1 fruit fly cellular context compared by ENCODE assay signal in genomic region chr3L:1414032-1414431, dm6.
TF ChIP-seq lines count a peak whose summit lies in the region.

No protein-coding gene starts in this region.

TF ChIP-seq in whole organism, embryonic, 481 proteins besides CTCF, POLR2A, EP300 and RAD21 (continued from another document and continues in another):
- TF ChIP-seq Dek (tag; optimal IDR thresholded peaks at IDR 0.05; lab: Kevin White, UChicago) (no peak), insv (GFP tag; optimal IDR thresholded peaks at IDR 0.05; lab: Kevin White, UChicago) (no peak), lmd (GFP tag; IDR thresholded peaks at IDR 0.05; lab: Robert Waterston, UW) (peak; percentile 49), ap (GFP tag; IDR thresholded peaks at IDR 0.05; lab: Robert Waterston, UW) (no peak), ERR (GFP tag; optimal IDR thresholded peaks at IDR 0.05; lab: Kevin White, UChicago) (no peak), gsb-n (tag; optimal IDR thresholded peaks at IDR 0.05; lab: Kevin White, UChicago) (peak; percentile 70), sr (GFP tag; IDR thresholded peaks at IDR 0.05; lab: Robert Waterston, UW) (0 out of 3 replicates have a peak, but pooled peaks have one; percentile 20), jigr1 (GFP tag; IDR thresholded peaks at IDR 0.05; lab: Robert Waterston, UW) (no peak), esg (GFP tag; conservative IDR thresholded peaks at IDR 0.05; lab: Robert Waterston, UW) (no peak), dimm (GFP tag; IDR thresholded peaks at IDR 0.05; lab: Robert Waterston, UW) (no peak), NK7.1 (GFP tag; optimal IDR thresholded peaks at IDR 0.05; lab: Kevin White, UChicago) (no peak), Fer1 (GFP tag; optimal IDR thresholded peaks at IDR 0.05; lab: Kevin White, UChicago) (no peak), kay (GFP tag; optimal IDR thresholded peaks at IDR 0.05; lab: Kevin White, UChicago) (no peak), Ada2b (GFP tag; IDR thresholded peaks at IDR 0.05; lab: Robert Waterston, UW) (no peak), CG1792 (GFP tag; optimal IDR thresholded peaks at IDR 0.05; lab: Kevin White, UChicago) (no peak), CG43689 (GFP tag; IDR thresholded peaks at IDR 0.05; lab: Robert Waterston, UW) (no peak), CG3847 (GFP tag; IDR thresholded peaks at IDR 0.05; lab: Robert Waterston, UW) (no peak), Scr (GFP tag; IDR thresholded peaks at IDR 0.05; lab: Robert Waterston, UW; ENCODE audit: partially characterized antibody) (no peak), ham (GFP tag; IDR thresholded peaks at IDR 0.05; lab: Robert Waterston, UW) (no peak), pho (GFP tag; optimal IDR thresholded peaks at IDR 0.05; lab: Kevin White, UChicago) (no peak), CG34376 (GFP tag; optimal IDR thresholded peaks at IDR 0.05; lab: Kevin White, UChicago) (no peak), ind (GFP tag; optimal IDR thresholded peaks at IDR 0.05; lab: Kevin White, UChicago) (no peak), CG12104 (GFP tag; optimal IDR thresholded peaks at IDR 0.05; lab: Kevin White, UChicago) (no peak), Sry-β (GFP tag; optimal IDR thresholded peaks at IDR 0.05; lab: Kevin White, UChicago) (peak; percentile 78), Hr3 (GFP tag; optimal IDR thresholded peaks at IDR 0.05; lab: Kevin White, UChicago) (no peak), dmrt99B (tag; optimal IDR thresholded peaks at IDR 0.05; lab: Kevin White, UChicago) (peak; percentile 27), CG18011 (GFP tag; optimal IDR thresholded peaks at IDR 0.05; lab: Kevin White, UChicago) (no peak), jing (GFP tag; optimal IDR thresholded peaks at IDR 0.05; lab: Kevin White, UChicago) (no peak), jumu (GFP tag; optimal IDR thresholded peaks at IDR 0.05; lab: Kevin White, UChicago) (peak; percentile 48), NC2β (GFP tag; optimal IDR thresholded peaks at IDR 0.05; lab: Kevin White, UChicago) (peak; percentile 64), CG12659 (GFP tag; optimal IDR thresholded peaks at IDR 0.05; lab: Kevin White, UChicago) (no peak), CG9876 (GFP tag; optimal IDR thresholded peaks at IDR 0.05; lab: Kevin White, UChicago) (no peak), gsb (GFP tag; IDR thresholded peaks at IDR 0.05; lab: Robert Waterston, UW) (0 out of 2 replicates have a peak, but pooled peaks have one; percentile 18), bab2 (GFP tag; optimal IDR thresholded peaks at IDR 0.05; lab: Kevin White, UChicago) (no peak), CG5953 (GFP tag; IDR thresholded peaks at IDR 0.05; lab: Robert Waterston, UW) (no peak), CG3163 (GFP tag; optimal IDR thresholded peaks at IDR 0.05; lab: Kevin White, UChicago) (peak; percentile 23), CG1832 (GFP tag; optimal IDR thresholded peaks at IDR 0.05; lab: Kevin White, UChicago) (no peak), Lpt (GFP tag; optimal IDR thresholded peaks at IDR 0.05; lab: Kevin White, UChicago) (no peak), CG12942 (GFP tag; optimal IDR thresholded peaks at IDR 0.05; lab: Kevin White, UChicago) (no peak), Drgx (GFP tag; IDR thresholded peaks at IDR 0.05; lab: Robert Waterston, UW) (no peak), sisA (GFP tag; IDR thresholded peaks at IDR 0.05; lab: Robert Waterston, UW) (peak; percentile 26; the same call in 1 of the 2 replicates), CG12071 (GFP tag; optimal IDR thresholded peaks at IDR 0.05; lab: Kevin White, UChicago) (no peak), CG7963 (GFP tag; IDR thresholded peaks at IDR 0.05; lab: Robert Waterston, UW; ENCODE audit: partially characterized antibody) (no peak), pan (optimal IDR thresholded peaks at IDR 0.05; lab: Kevin White, UChicago) (no peak), pan (GFP tag; optimal IDR thresholded peaks at IDR 0.05 in 1 of 2, IDR thresholded peaks at IDR 0.05 in 1 of 2) (peak in 1 of 2 experiments; percentile 27), CG4282 (GFP tag; optimal IDR thresholded peaks at IDR 0.05; lab: Kevin White, UChicago) (no peak), kni (GFP tag; optimal IDR thresholded peaks at IDR 0.05; lab: Kevin White, UChicago) (no peak), B-H2 (GFP tag; optimal IDR thresholded peaks at IDR 0.05; lab: Kevin White, UChicago) (no peak), CG4424 (GFP tag; optimal IDR thresholded peaks at IDR 0.05; lab: Kevin White, UChicago) (peak; percentile 50), eyg (GFP tag; optimal IDR thresholded peaks at IDR 0.05; lab: Kevin White, UChicago) (no peak), CG17186 (GFP tag; optimal IDR thresholded peaks at IDR 0.05; lab: Kevin White, UChicago) (no peak), CG15269 (tag; optimal IDR thresholded peaks at IDR 0.05; lab: Kevin White, UChicago) (peak; percentile 8), CG14860 (GFP tag; IDR thresholded peaks at IDR 0.05; lab: Robert Waterston, UW; ENCODE audit: partially characterized antibody) (no peak), CG10267 (tag; optimal IDR thresholded peaks at IDR 0.05; lab: Kevin White, UChicago) (peak; percentile 37), dm (GFP tag; optimal IDR thresholded peaks at IDR 0.05; lab: Kevin White, UChicago) (no peak), gt (GFP tag; IDR thresholded peaks at IDR 0.05; lab: Robert Waterston, UW) (no peak), Antp (GFP tag; optimal IDR thresholded peaks at IDR 0.05; lab: Kevin White, UChicago) (peak; percentile 53), oc (tag; optimal IDR thresholded peaks at IDR 0.05; lab: Kevin White, UChicago) (peak; percentile 52), fd64A (GFP tag; optimal IDR thresholded peaks at IDR 0.05; lab: Kevin White, UChicago) (no peak), zen (tag; optimal IDR thresholded peaks at IDR 0.05; lab: Kevin White, UChicago) (no peak), CG1603 (tag; optimal IDR thresholded peaks at IDR 0.05; lab: Kevin White, UChicago) (peak; percentile 86), MTF-1 (GFP tag; optimal IDR thresholded peaks at IDR 0.05; lab: Kevin White, UChicago; ENCODE audit: borderline replicate concordance) (no peak), zfh1 (GFP tag; IDR thresholded peaks at IDR 0.05; lab: Robert Waterston, UW) (peak; percentile 95), Pdp1 (GFP tag; optimal IDR thresholded peaks at IDR 0.05; lab: Kevin White, UChicago) (peak; percentile 27 to 57), bsh (GFP tag; optimal IDR thresholded peaks at IDR 0.05; lab: Kevin White, UChicago) (peak in 1 of 2 experiments; percentile 59), CG14441 (GFP tag; IDR thresholded peaks at IDR 0.05; lab: Robert Waterston, UW) (peak; percentile 53; the same call in 1 of the 2 replicates), Usf (GFP tag; optimal IDR thresholded peaks at IDR 0.05; lab: Kevin White, UChicago) (peak; percentile 53), unpg (GFP tag; optimal IDR thresholded peaks at IDR 0.05; lab: Kevin White, UChicago) (peak; percentile 58), chinmo (GFP tag; IDR thresholded peaks at IDR 0.05; lab: Robert Waterston, UW; ENCODE audit: partially characterized antibody) (no peak), CG10979 (tag; optimal IDR thresholded peaks at IDR 0.05; lab: Kevin White, UChicago) (no peak), Adf1 (GFP tag; IDR thresholded peaks at IDR 0.05; lab: Robert Waterston, UW) (no peak), stwl (tag; optimal IDR thresholded peaks at IDR 0.05; lab: Kevin White, UChicago) (no peak), CG15011 (GFP tag; optimal IDR thresholded peaks at IDR 0.05; lab: Kevin White, UChicago) (no peak), CG10431 (GFP tag; optimal IDR thresholded peaks at IDR 0.05; lab: Kevin White, UChicago) (no peak), exex (tag; optimal IDR thresholded peaks at IDR 0.05; lab: Kevin White, UChicago) (no peak), CG11093 (GFP tag; IDR thresholded peaks at IDR 0.05; lab: Robert Waterston, UW) (no peak), CG11085 (GFP tag; IDR thresholded peaks at IDR 0.05; lab: Robert Waterston, UW) (no peak), CG3065 (GFP tag; optimal IDR thresholded peaks at IDR 0.05; lab: Kevin White, UChicago) (peak; percentile 2), amos (GFP tag; IDR thresholded peaks at IDR 0.05; lab: Robert Waterston, UW; ENCODE audit: partially characterized antibody) (no peak), caup (GFP tag; optimal IDR thresholded peaks at IDR 0.05; lab: Kevin White, UChicago; ENCODE audit: severe bottlenecking) (no peak), h (optimal IDR thresholded peaks at IDR 0.05; lab: Kevin White, UChicago) (no peak), br (optimal IDR thresholded peaks at IDR 0.05; lab: Kevin White, UChicago) (no peak), row (GFP tag; IDR thresholded peaks at IDR 0.05; lab: Robert Waterston, UW) (peak; percentile 58; the same call in 2 of the 3 replicates), cwo (GFP tag; optimal IDR thresholded peaks at IDR 0.05; lab: Kevin White, UChicago) (no peak), gro (GFP tag; optimal IDR thresholded peaks at IDR 0.05; lab: Kevin White, UChicago) (no peak), CG18599 (GFP tag; optimal IDR thresholded peaks at IDR 0.05; lab: Kevin White, UChicago) (no peak), Dp (GFP tag; optimal IDR thresholded peaks at IDR 0.05; lab: Kevin White, UChicago) (no peak), CG17361 (GFP tag; IDR thresholded peaks at IDR 0.05; lab: Robert Waterston, UW) (peak; percentile 56; the same call in 2 of the 3 replicates), Eip74EF (GFP tag; optimal IDR thresholded peaks at IDR 0.05; lab: Kevin White, UChicago) (no peak), croc (GFP tag; conservative IDR thresholded peaks at IDR 0.05; lab: Robert Waterston, UW) (peak; percentile 61), org-1 (GFP tag; optimal IDR thresholded peaks at IDR 0.05; lab: Kevin White, UChicago) (peak; percentile 52), CG8388 (GFP tag; optimal IDR thresholded peaks at IDR 0.05; lab: Kevin White, UChicago) (peak; percentile 32), gcm (GFP tag; optimal IDR thresholded peaks at IDR 0.05; lab: Kevin White, UChicago) (peak; percentile 12), scrt (GFP tag; optimal IDR thresholded peaks at IDR 0.05; lab: Kevin White, UChicago) (no peak), CG13424 (tag; optimal IDR thresholded peaks at IDR 0.05; lab: Kevin White, UChicago) (peak; percentile 38), Blimp-1 (GFP tag; optimal IDR thresholded peaks at IDR 0.05; lab: Kevin White, UChicago) (no peak), CG10274 (GFP tag; optimal IDR thresholded peaks at IDR 0.05; lab: Kevin White, UChicago) (no peak), wor (GFP tag; IDR thresholded peaks at IDR 0.05; lab: Robert Waterston, UW) (no peak), CG10366 (GFP tag; IDR thresholded peaks at IDR 0.05; lab: Robert Waterston, UW) (peak; percentile 48), CG32532 (GFP tag; IDR thresholded peaks at IDR 0.05; lab: Robert Waterston, UW) (no peak), Abd-B (GFP tag; optimal IDR thresholded peaks at IDR 0.05; lab: Kevin White, UChicago) (peak; percentile 9), Hand (GFP tag; optimal IDR thresholded peaks at IDR 0.05; lab: Kevin White, UChicago) (no peak), CG15601 (tag; optimal IDR thresholded peaks at IDR 0.05; lab: Kevin White, UChicago) (peak; percentile 23), CG11560 (tag; IDR thresholded peaks at IDR 0.05; lab: Robert Waterston, UW) (no peak), Atf-2 (GFP tag; optimal IDR thresholded peaks at IDR 0.05; lab: Kevin White, UChicago) (peak; percentile 28), CG42726 (GFP tag; IDR thresholded peaks at IDR 0.05; lab: Robert Waterston, UW; ENCODE audit: partially characterized antibody) (no peak), Ets65A (GFP tag; lab: Kevin White, UChicago) (peak; percentile 88), knrl (GFP tag; IDR thresholded peaks at IDR 0.05; lab: Robert Waterston, UW; ENCODE audit: partially characterized antibody) (no peak), CG11696 (GFP tag; IDR thresholded peaks at IDR 0.05; lab: Robert Waterston, UW) (0 out of 2 replicates have a peak, but pooled peaks have one; percentile 16), dpn (GFP tag; optimal IDR thresholded peaks at IDR 0.05; lab: Kevin White, UChicago) (peak; percentile 8 to 42), MESR4 (GFP tag; optimal IDR thresholded peaks at IDR 0.05; lab: Kevin White, UChicago) (no peak), run (tag; optimal IDR thresholded peaks at IDR 0.05; lab: Kevin White, UChicago) (no peak), CHES-1-like (GFP tag; optimal IDR thresholded peaks at IDR 0.05; lab: Kevin White, UChicago) (peak; percentile 13), wdn (GFP tag; IDR thresholded peaks at IDR 0.05; lab: Robert Waterston, UW) (no peak), CG10565 (GFP tag; optimal IDR thresholded peaks at IDR 0.05; lab: Kevin White, UChicago) (no peak), repo (GFP tag; optimal IDR thresholded peaks at IDR 0.05; lab: Kevin White, UChicago) (no peak), Mrtf (GFP tag; IDR thresholded peaks at IDR 0.05; lab: Robert Waterston, UW) (peak; percentile 34; the same call in 1 of the 3 replicates), sens-2 (GFP tag; IDR thresholded peaks at IDR 0.05; lab: Robert Waterston, UW) (peak; percentile 67), eve (GFP tag; optimal IDR thresholded peaks at IDR 0.05; lab: Kevin White, UChicago) (peak in 1 of 2 experiments; percentile 81), gcm2 (GFP tag; optimal IDR thresholded peaks at IDR 0.05; lab: Kevin White, UChicago) (no peak), ken (GFP tag; IDR thresholded peaks at IDR 0.05; lab: Robert Waterston, UW) (peak; percentile 66; the same call in 1 of the 3 replicates), CG1024 (GFP tag; IDR thresholded peaks at IDR 0.05; lab: Robert Waterston, UW) (peak; percentile 36; the same call in 1 of the 2 replicates), D (optimal IDR thresholded peaks at IDR 0.05; lab: Kevin White, UChicago) (no peak), D (GFP tag; optimal IDR thresholded peaks at IDR 0.05; lab: Kevin White, UChicago) (no peak), CG32767 (GFP tag; IDR thresholded peaks at IDR 0.05; lab: Robert Waterston, UW) (no peak), CG11723 (GFP tag; optimal IDR thresholded peaks at IDR 0.05; lab: Kevin White, UChicago) (no peak), sna (GFP tag; IDR thresholded peaks at IDR 0.05; lab: Robert Waterston, UW; ENCODE audit: partially characterized antibody) (no peak), Spps (tag; optimal IDR thresholded peaks at IDR 0.05; lab: Kevin White, UChicago) (no peak), CG1647 (GFP tag; optimal IDR thresholded peaks at IDR 0.05; lab: Kevin White, UChicago) (no peak), tio (GFP tag; optimal IDR thresholded peaks at IDR 0.05; lab: Kevin White, UChicago) (peak; percentile 36), ranshi (GFP tag; IDR thresholded peaks at IDR 0.05; lab: Robert Waterston, UW) (no peak), CG17385 (GFP tag; optimal IDR thresholded peaks at IDR 0.05; lab: Kevin White, UChicago) (peak; percentile 14), pros (GFP tag; optimal IDR thresholded peaks at IDR 0.05; lab: Kevin White, UChicago) (no peak), fd96Cb (tag; optimal IDR thresholded peaks at IDR 0.05; lab: Kevin White, UChicago) (no peak), tna (GFP tag; IDR thresholded peaks at IDR 0.05; lab: Robert Waterston, UW; ENCODE audit: partially characterized antibody) (no peak)
